Fruit fly (Drosophila melanogaster): ENCODE measurements around the gene p38a.

The p38a gene

dm6 chr3R:24142971-24143370, 9.2 kb downstream of the p38a start (continued):
- TF ChIP-seq Sox102F (GFP tag; optimal IDR thresholded peaks at IDR 0.05) (peak; percentile 74), Met (GFP tag; optimal IDR thresholded peaks at IDR 0.05) (peak; percentile 85), Hr38 (GFP tag; optimal IDR thresholded peaks at IDR 0.05) (no peak), dac (GFP tag; optimal IDR thresholded peaks at IDR 0.05) (peak; percentile 67), CG7368 (GFP tag; optimal IDR thresholded peaks at IDR 0.05) (peak; percentile 83), achi (GFP tag; optimal IDR thresholded peaks at IDR 0.05) (peak; percentile 85), Blimp-1 (GFP tag; optimal IDR thresholded peaks at IDR 0.05) (peak; percentile 49), salr (GFP tag; optimal IDR thresholded peaks at IDR 0.05) (peak; percentile 59 to 77), CG32006 (GFP tag; optimal IDR thresholded peaks at IDR 0.05) (peak; percentile 85), Lpt (GFP tag; optimal IDR thresholded peaks at IDR 0.05) (peak; percentile 69), svp (GFP tag) (peak; percentile 91), Eip93F (GFP tag; optimal IDR thresholded peaks at IDR 0.05) (peak; percentile 47), eg (GFP tag; IDR thresholded peaks at IDR 0.05) (peak; percentile 86), CG10631 (GFP tag; optimal IDR thresholded peaks at IDR 0.05) (peak; percentile 91), acj6 (GFP tag; optimal IDR thresholded peaks at IDR 0.05) (peak; percentile 84), CG15336 (GFP tag; IDR thresholded peaks at IDR 0.05) (peak; percentile 77), esn (GFP tag; optimal IDR thresholded peaks at IDR 0.05) (peak; percentile 87), Sox15 (GFP tag; optimal IDR thresholded peaks at IDR 0.05) (peak; percentile 76), CG6276 (GFP tag; optimal IDR thresholded peaks at IDR 0.05) (peak; percentile 63), Smox (GFP tag; optimal IDR thresholded peaks at IDR 0.05) (peak; percentile 73), ss (GFP tag; optimal IDR thresholded peaks at IDR 0.05) (peak; percentile 86 to 92), Ets96B (tag; optimal IDR thresholded peaks at IDR 0.05) (peak; percentile 87), CG4318 (GFP tag; optimal IDR thresholded peaks at IDR 0.05) (peak; percentile 68), Ets21C (GFP tag; optimal IDR thresholded peaks at IDR 0.05) (peak; percentile 66), lz (GFP tag; optimal IDR thresholded peaks at IDR 0.05) (peak; percentile 86)

DNA sequence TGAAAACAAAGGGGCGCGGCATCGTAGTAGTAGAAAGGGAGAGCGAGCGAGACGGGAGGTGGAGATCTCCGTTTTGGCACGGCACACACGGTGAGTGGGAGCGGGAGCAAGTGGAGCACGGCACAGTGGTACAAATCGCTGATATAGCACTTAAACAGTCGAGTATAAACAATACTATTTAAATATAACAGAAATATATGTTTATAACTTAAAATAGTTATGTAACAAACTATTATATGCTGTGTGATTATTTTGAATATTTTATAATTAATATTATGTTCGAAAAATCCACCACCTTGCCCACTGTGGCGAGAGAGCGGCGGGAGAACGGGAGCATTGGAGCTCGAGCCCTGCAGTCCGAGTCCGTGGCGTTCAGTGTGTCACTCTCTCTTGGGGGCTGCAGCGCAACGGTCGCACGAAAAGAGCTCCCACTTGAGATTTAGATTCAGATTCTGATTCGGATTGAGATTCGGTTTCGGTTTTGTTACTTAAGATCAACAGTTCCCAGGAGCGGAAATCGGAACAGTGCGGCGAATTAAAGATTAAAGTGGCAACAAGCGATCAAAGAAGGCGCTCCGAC, 11.0 kb downstream of the p38a start, which contains the start of gene Kal1:
Gene Kal1 (plus strand): TSS at position 383 of the 580 bp plus-strand sequence.
- TF ChIP-seq cyc (GFP tag; optimal IDR thresholded peaks at IDR 0.05): peak; percentile 91
- TF ChIP-seq fkh (GFP tag; optimal IDR thresholded peaks at IDR 0.05): peak; percentile 36
- peak; percentile 92 for TF ChIP-seq Met (GFP tag; optimal IDR thresholded peaks at IDR 0.05)
- TF ChIP-seq CG8119 (GFP tag; IDR thresholded peaks at IDR 0.05): peak; percentile 99
- peak; percentile 97 for TF ChIP-seq CG16779 (tag; optimal IDR thresholded peaks at IDR 0.05)
- TF ChIP-seq CG6792 (GFP tag; optimal IDR thresholded peaks at IDR 0.05): peak; percentile 99
- TF ChIP-seq salr (GFP tag; optimal IDR thresholded peaks at IDR 0.05): peak; percentile 91 to 94
- peak; percentile 97 for TF ChIP-seq OdsH (GFP tag; optimal IDR thresholded peaks at IDR 0.05)
- TF ChIP-seq ss (GFP tag; optimal IDR thresholded peaks at IDR 0.05): peak; percentile 99
- peak; percentile 99 for TF ChIP-seq Eip78C (GFP tag)
- TF ChIP-seq Smox (GFP tag; optimal IDR thresholded peaks at IDR 0.05): peak; percentile 93
- peak; percentile 97 for TF ChIP-seq Eip93F (GFP tag; optimal IDR thresholded peaks at IDR 0.05)
- peak; percentile 99 for TF ChIP-seq Ets96B (tag; optimal IDR thresholded peaks at IDR 0.05)
- TF ChIP-seq CG15336 (GFP tag; IDR thresholded peaks at IDR 0.05): peak; percentile 99
- TF ChIP-seq Blimp-1 (GFP tag; optimal IDR thresholded peaks at IDR 0.05): peak; percentile 94
- peak; percentile 93 for TF ChIP-seq Lpt (GFP tag; optimal IDR thresholded peaks at IDR 0.05)
- no peak for TF ChIP-seq Hr38 (GFP tag; optimal IDR thresholded peaks at IDR 0.05)
- TF ChIP-seq lz (GFP tag; optimal IDR thresholded peaks at IDR 0.05): peak; percentile 91
- peak; percentile 96 for TF ChIP-seq CG11762 (GFP tag; optimal IDR thresholded peaks at IDR 0.05; ENCODE audit: insufficient read depth)
- peak; percentile 84 for TF ChIP-seq CG31627 (GFP tag; optimal IDR thresholded peaks at IDR 0.05)
- peak; percentile 98 for TF ChIP-seq CG9139 (GFP tag; optimal IDR thresholded peaks at IDR 0.05)
- TF ChIP-seq CG8632 (GFP tag; optimal IDR thresholded peaks at IDR 0.05): peak; percentile 98
- TF ChIP-seq Sox15 (GFP tag; optimal IDR thresholded peaks at IDR 0.05): peak; percentile 94
- peak; percentile 92 for TF ChIP-seq dac (GFP tag; optimal IDR thresholded peaks at IDR 0.05)
- TF ChIP-seq Gug (GFP tag; IDR thresholded peaks at IDR 0.05): peak; percentile 96
- TF ChIP-seq CG6276 (GFP tag; optimal IDR thresholded peaks at IDR 0.05): peak; percentile 96
- TF ChIP-seq CG4318 (GFP tag; optimal IDR thresholded peaks at IDR 0.05): peak; percentile 87
- TF ChIP-seq esn (GFP tag; optimal IDR thresholded peaks at IDR 0.05): peak; percentile 98
- peak; percentile 76 for TF ChIP-seq Ets21C (GFP tag; optimal IDR thresholded peaks at IDR 0.05)
- TF ChIP-seq achi (GFP tag; optimal IDR thresholded peaks at IDR 0.05): peak; percentile 98
- TF ChIP-seq CG10631 (GFP tag; optimal IDR thresholded peaks at IDR 0.05): peak; percentile 97
- TF ChIP-seq CG7368 (GFP tag; optimal IDR thresholded peaks at IDR 0.05): peak; percentile 97
- peak; percentile 98 for TF ChIP-seq svp (GFP tag)
- TF ChIP-seq CG6854 (GFP tag; optimal IDR thresholded peaks at IDR 0.05): peak; percentile 98
- peak; percentile 94 for TF ChIP-seq CG8319 (GFP tag; optimal IDR thresholded peaks at IDR 0.05)
- TF ChIP-seq eg (GFP tag; IDR thresholded peaks at IDR 0.05): peak; percentile 97
- TF ChIP-seq CG34406 (GFP tag; optimal IDR thresholded peaks at IDR 0.05): peak; percentile 99
- peak; percentile 92 for TF ChIP-seq Hr4 (GFP tag; optimal IDR thresholded peaks at IDR 0.05)
- peak; percentile 93 for TF ChIP-seq Sox14 (GFP tag; optimal IDR thresholded peaks at IDR 0.05)
- TF ChIP-seq CG11902 (GFP tag; optimal IDR thresholded peaks at IDR 0.05): peak; percentile 92
- peak; percentile 98 for TF ChIP-seq CG3919 (GFP tag; optimal IDR thresholded peaks at IDR 0.05)
- peak; percentile 98 for TF ChIP-seq dsx (GFP tag; optimal IDR thresholded peaks at IDR 0.05; ENCODE audit: poor library complexity, severe bottlenecking)
